Worm (Caenorhabditis elegans) whole organism, L4 larva: ENCODE measurements around the gene ddx-19.

Experiments
- dpl-1 ChIP-seq: fragments of 150-350 bp; optimal IDR thresholded peaks from 2 replicates; lab custom pipeline; 2014; ENCODE audit warnings: missing biosample characterization, missing genetic modification reagents, missing genetic modification characterization
- nhr-28 ChIP-seq: fragments of 150-350 bp; optimal IDR thresholded peaks from 2 replicates; lab custom pipeline; 2014; ENCODE audit warnings: missing biosample characterization, missing genetic modification characterization
- pqm-1 ChIP-seq: sonication (generic microtip); optimal IDR thresholded peaks from 2 replicates; lab custom pipeline; 2017; ENCODE audit warnings: missing biosample characterization, missing genetic modification characterization
- spr-1 ChIP-seq: sonication (generic microtip); optimal IDR thresholded peaks from 2 replicates; lab custom pipeline; 2016; ENCODE audit warnings: mild to moderate bottlenecking, missing genetic modification characterization, missing compliant biosample characterization
- unc-62 ChIP-seq, 3 experiments: fragments of 150-350 bp in 1 of 3; sonication (generic microtip); optimal IDR thresholded peaks in 2 of 3; peaks in 1 of 3; 1 replicate in 1 of 3; 2 replicates in 2 of 3; lab custom pipeline; 2014 to 2017; ENCODE audit warnings: missing biosample characterization in 3 of 3, missing genetic modification characterization in 3 of 3, missing genetic modification reagents in 3 of 3, missing genotype in 1 of 3
- zag-1 ChIP-seq: fragments of 150-350 bp; optimal IDR thresholded peaks from 2 replicates; lab custom pipeline; 2014; ENCODE audit warnings: missing biosample characterization, missing genetic modification characterization

DNA sequence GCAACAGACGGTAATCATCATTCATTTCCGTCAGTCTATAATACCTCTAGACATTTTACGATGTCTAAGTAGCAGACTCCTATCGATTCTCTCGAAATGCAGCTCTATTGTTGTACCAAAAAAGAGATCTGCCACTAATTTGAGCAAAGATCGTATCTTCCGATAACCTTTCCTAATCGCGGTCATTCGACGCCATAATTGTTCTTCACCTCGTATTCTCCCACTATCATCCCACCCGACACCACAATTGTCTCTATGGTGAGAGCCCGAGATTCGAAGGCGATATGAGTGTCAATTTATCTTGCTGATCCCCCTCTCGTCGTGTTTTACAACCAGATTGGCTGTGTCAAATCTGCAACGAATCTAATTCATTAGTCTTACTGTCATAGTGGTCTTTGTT lies 10.7 kb downstream of the ddx-19 start:
- TF ChIP-seq pqm-1 (no peak), spr-1 (no peak), unc-62 (GFP tag; optimal IDR thresholded peaks at IDR 0.05 in 1 of 2; lab: Kevin White, UChicago) (no peak), unc-62 (tag; optimal IDR thresholded peaks at IDR 0.05; lab: Kevin White, UChicago) (no peak), dpl-1 (GFP tag; lab: Kevin White, UChicago) (no peak), zag-1 (tag; lab: Kevin White, UChicago) (no peak), nhr-28 (tag; lab: Kevin White, UChicago) (no peak)
